Worm (Caenorhabditis elegans) whole organism, L3 larva: ENCODE data around the gene E01G4.5.

Source experiments
- R02D3.7 ChIP-seq: fragments of 150-350 bp; optimal IDR thresholded peaks from 2 replicates; lab custom pipeline; 2014; ENCODE audit warnings: missing biosample characterization, missing genetic modification characterization
- ceh-9 ChIP-seq: sonication (generic microtip); optimal IDR thresholded peaks from 2 replicates; lab custom pipeline; 2018; ENCODE audit warnings: missing biosample characterization, missing genetic modification characterization
- mdl-1 ChIP-seq: fragments of 150-350 bp; optimal IDR thresholded peaks from 2 replicates; lab custom pipeline; 2014; ENCODE audit warnings: missing biosample characterization, missing genetic modification characterization
- nhr-12 ChIP-seq: fragments of 150-350 bp; optimal IDR thresholded peaks from 2 replicates; lab custom pipeline; 2014; ENCODE audit warnings: missing biosample characterization, missing genetic modification characterization
- tbx-2 ChIP-seq: sonication (generic microtip); optimal IDR thresholded peaks from 2 replicates; lab custom pipeline; 2016; ENCODE audit warnings: mild to moderate bottlenecking, missing genetic modification characterization, missing compliant biosample characterization

DNA sequence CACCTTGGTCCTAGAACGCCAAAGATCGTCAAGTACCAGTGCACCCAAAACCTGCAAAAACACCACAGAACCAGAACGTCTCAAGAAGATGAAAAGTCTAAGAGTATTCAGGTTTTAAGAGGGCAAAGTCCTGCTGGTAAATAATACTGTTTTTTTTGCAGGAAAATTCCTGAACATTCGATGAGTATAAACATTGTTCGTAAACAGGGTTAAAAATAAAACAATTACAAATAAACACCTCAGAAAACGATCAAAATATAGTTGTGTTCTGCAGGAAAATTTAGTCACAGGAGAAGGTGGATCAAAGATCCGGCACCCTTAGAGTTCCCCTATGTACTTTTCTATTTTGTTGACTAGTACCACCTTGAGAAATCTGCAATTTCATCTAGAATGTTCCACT, 1.5 kb upstream of the E01G4.5 start:
- TF ChIP-seq tbx-2 (tag; lab: Kevin White, UChicago) (no peak), R02D3.7 (tag; lab: Kevin White, UChicago) (no peak), ceh-9 (no peak), mdl-1 (tag; lab: Kevin White, UChicago) (no peak), nhr-12 (tag; lab: Kevin White, UChicago) (no peak)
